Worm (Caenorhabditis elegans) whole organism, early embryonic: ENCODE data around the gene sqrd-1.

Experiments
- aly-1 ChIP-seq: sonication (generic microtip); optimal IDR thresholded peaks from 2 replicates; lab custom pipeline; 2016; ENCODE audit warnings: missing genetic modification characterization, missing compliant biosample characterization
- ama-1 ChIP-seq: fragments of 150-350 bp; optimal IDR thresholded peaks from 2 replicates; lab custom pipeline; 2014
- ceh-13 ChIP-seq: fragments of 200-800 bp; sonication (Bioruptor generic); optimal IDR thresholded peaks from 2 replicates; lab custom pipeline; 2018; ENCODE audit warnings: mild to moderate bottlenecking, missing genetic modification characterization, missing compliant biosample characterization
- ceh-36 ChIP-seq: sonication (generic microtip); optimal IDR thresholded peaks from 2 replicates; lab custom pipeline; 2016; ENCODE audit warnings: missing genetic modification characterization, inconsistent platforms, missing compliant biosample characterization
- ets-7 ChIP-seq: sonication (generic microtip); optimal IDR thresholded peaks from 2 replicates; lab custom pipeline; 2016; ENCODE audit warnings: missing genotype, missing genetic modification characterization, missing compliant biosample characterization
- flt-1 ChIP-seq: fragments of 200-800 bp; sonication (Bioruptor generic); IDR thresholded peaks from 2 replicates; pipeline ENCODE4 v1.3.6; 2022; ENCODE audit warnings: missing genetic modification characterization, missing compliant biosample characterization
- hmbx-1 ChIP-seq: sonication (generic microtip); optimal IDR thresholded peaks from 2 replicates; lab custom pipeline; 2016; ENCODE audit warnings: mild to moderate bottlenecking, missing genetic modification characterization, missing compliant biosample characterization
- hmg-4 ChIP-seq: fragments of 200-800 bp; sonication (Bioruptor generic); optimal IDR thresholded peaks from 2 replicates; lab custom pipeline; 2018; ENCODE audit warnings: mild to moderate bottlenecking, missing genetic modification characterization, missing compliant biosample characterization
- pes-1 ChIP-seq: fragments of 200-800 bp; sonication (Bioruptor generic); IDR thresholded peaks from 2 replicates; pipeline ENCODE4 v1.3.6; 2022; ENCODE audit warnings: missing genetic modification reagents, missing genetic modification characterization, missing compliant biosample characterization
- sea-1 ChIP-seq: fragments of 200-800 bp; sonication (Bioruptor generic); conservative IDR thresholded peaks from 2 replicates; pipeline ENCODE4 v1.3.6; 2022; ENCODE audit warnings: missing genetic modification characterization, missing compliant biosample characterization
- tbx-37 ChIP-seq: fragments of 200-800 bp; sonication (Bioruptor generic); conservative IDR thresholded peaks from 2 replicates; pipeline ENCODE4 v1.3.6; 2022; ENCODE audit warnings: missing genetic modification reagents, missing genetic modification characterization, missing compliant biosample characterization

DNA sequence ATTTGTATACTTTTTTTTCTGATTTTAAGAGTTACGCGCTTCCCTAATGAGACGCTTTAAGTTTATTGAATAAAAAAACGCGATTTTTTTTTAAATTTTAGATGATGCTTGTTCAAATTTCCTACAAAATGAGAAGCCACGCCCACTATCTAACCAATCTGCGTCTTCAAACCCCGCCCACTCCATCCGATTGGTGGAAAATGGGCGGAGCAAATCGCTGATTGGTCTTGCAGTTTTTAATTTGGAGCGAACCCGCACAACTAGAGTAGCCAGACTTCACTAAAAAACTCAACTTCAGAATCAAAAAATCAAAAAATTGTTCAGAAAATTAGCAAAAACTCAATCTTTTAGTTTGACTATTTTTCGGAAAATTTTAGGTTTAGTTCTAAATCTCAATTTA is 29.8 kb downstream of the sqrd-1 start:
- no peak for TF ChIP-seq hmg-4 (GFP tag; lab: Kevin White, UChicago)
- no peak for TF ChIP-seq flt-1 (GFP tag; lab: Robert Waterston, UW)
- no peak for TF ChIP-seq pes-1 (GFP tag; lab: Robert Waterston, UW)
- no peak for TF ChIP-seq sea-1 (GFP tag; lab: Robert Waterston, UW)
- no peak for TF ChIP-seq aly-1 (tag; lab: Kevin White, UChicago)
- TF ChIP-seq hmbx-1 (tag; lab: Kevin White, UChicago), result no peak
- no peak for TF ChIP-seq ama-1 (lab: Kevin White, UChicago)
- TF ChIP-seq tbx-37 (GFP tag; lab: Robert Waterston, UW), result no peak
- TF ChIP-seq ceh-36 (tag; lab: Kevin White, UChicago), result no peak
- TF ChIP-seq ceh-13, result no peak
- TF ChIP-seq ets-7 (tag; lab: Kevin White, UChicago), result no peak
